Worm (Caenorhabditis elegans): Measurements from ENCODE around the gene stdh-4.

stdh-4 gene

DNA sequence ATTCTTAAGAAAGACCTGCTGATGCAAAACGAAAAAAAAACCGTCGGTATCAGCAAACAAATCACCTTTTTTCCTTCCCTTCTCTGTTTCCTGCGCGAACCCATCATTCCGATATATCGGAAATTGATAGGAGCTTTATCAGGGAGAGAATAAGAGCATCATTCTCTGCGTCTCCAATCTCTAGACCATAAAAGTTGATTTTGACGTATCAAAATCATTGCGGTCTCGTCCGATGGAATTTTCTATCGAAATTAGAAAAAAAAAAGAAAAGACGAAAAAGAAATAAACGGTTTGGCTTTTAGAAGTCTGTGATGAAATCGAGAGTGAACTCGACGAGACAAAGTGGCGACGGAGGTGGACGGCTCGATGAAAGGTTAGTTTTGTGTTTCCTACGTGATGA, at the start of gene stdh-4:
TSS of gene stdh-4 (plus strand) at position 301 of the 400 bp plus-strand sequence.
- no peak for TF ChIP-seq ceh-82 (tag; optimal IDR thresholded peaks at IDR 0.05)
- no peak for TF ChIP-seq zag-1 (tag; optimal IDR thresholded peaks at IDR 0.05)
- no peak for TF ChIP-seq nhr-12 (tag; optimal IDR thresholded peaks at IDR 0.05)
- TF ChIP-seq snpc-4 (tag; optimal IDR thresholded peaks at IDR 0.05), result no peak
- TF ChIP-seq lsy-2 (tag; optimal IDR thresholded peaks at IDR 0.05), result no peak

DNA sequence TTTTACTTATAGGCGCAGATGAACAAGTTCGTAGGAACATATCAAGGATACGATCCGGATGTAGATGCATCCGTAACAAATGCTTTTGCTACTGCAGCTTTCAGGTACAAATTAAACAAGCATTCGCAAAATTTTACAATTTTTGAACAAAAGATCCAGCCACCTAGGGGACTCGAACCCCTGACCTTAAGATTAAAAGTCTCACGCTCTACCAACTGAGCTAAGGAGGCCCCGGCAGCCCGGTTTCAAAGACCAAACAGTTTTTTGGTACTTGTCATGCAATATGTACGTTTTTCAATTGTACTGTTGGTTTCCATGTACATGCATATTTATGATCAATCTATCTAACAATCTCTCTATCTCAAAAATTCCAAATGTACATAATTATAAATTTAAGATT, 49.7 kb upstream of the stdh-4 start:
- TF ChIP-seq C34F6.9 (tag; optimal IDR thresholded peaks at IDR 0.05) (no peak), nhr-21 (tag; optimal IDR thresholded peaks at IDR 0.05) (no peak), nhr-129 (tag; optimal IDR thresholded peaks at IDR 0.05) (no peak), alr-1 (tag; optimal IDR thresholded peaks at IDR 0.05) (no peak), ztf-4 (tag; optimal IDR thresholded peaks at IDR 0.05) (no peak), mbf-1 (tag; optimal IDR thresholded peaks at IDR 0.05) (no peak), ztf-1 (GFP tag; conservative IDR thresholded peaks at IDR 0.05) (no peak)

DNA sequence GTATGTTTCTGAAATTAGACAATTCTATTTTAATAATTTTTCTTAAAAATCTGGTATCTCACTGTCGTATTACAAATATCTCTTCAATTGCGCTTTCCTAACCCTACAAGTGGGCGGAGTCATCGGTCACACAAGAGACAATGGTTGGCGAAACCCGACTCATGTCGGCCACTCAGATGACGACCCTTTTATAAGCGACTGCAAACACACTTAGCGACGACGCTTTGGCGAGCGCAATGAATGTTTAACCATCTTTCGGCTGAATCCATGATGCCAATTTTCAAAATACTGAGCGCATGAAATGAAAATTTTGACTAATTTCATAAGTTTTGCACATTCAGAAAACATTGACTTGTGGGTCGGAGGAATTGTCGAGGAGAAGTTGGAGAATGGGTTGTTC, 48.7 kb upstream of the stdh-4 start:
- peak; percentile 91 for TF ChIP-seq nhr-21 (tag; optimal IDR thresholded peaks at IDR 0.05)
- peak; percentile 6 for TF ChIP-seq peb-1 (tag; optimal IDR thresholded peaks at IDR 0.05)
- TF ChIP-seq mdl-1 (tag; optimal IDR thresholded peaks at IDR 0.05), result peak; percentile 33 to 44
- TF ChIP-seq fos-1 (tag; optimal IDR thresholded peaks at IDR 0.05), result peak; percentile 73
- peak; percentile 87 for TF ChIP-seq lin-13 (GFP tag; optimal IDR thresholded peaks at IDR 0.05)
- no peak for TF ChIP-seq elt-1 (tag; optimal IDR thresholded peaks at IDR 0.05)
- no peak for TF ChIP-seq unc-39 (tag; optimal IDR thresholded peaks at IDR 0.05)
- peak; percentile 40 for TF ChIP-seq nhr-12 (tag; optimal IDR thresholded peaks at IDR 0.05)
- TF ChIP-seq mab-5 (tag; optimal IDR thresholded peaks at IDR 0.05), result peak; percentile 88
- peak; percentile 86 for TF ChIP-seq nhr-129 (tag; optimal IDR thresholded peaks at IDR 0.05)
- TF ChIP-seq blmp-1 (tag; optimal IDR thresholded peaks at IDR 0.05; ENCODE audit: insufficient read depth), result peak; percentile 39
- TF ChIP-seq nhr-10 (tag; optimal IDR thresholded peaks at IDR 0.05), result peak; percentile 51
- TF ChIP-seq unc-55 (GFP tag; optimal IDR thresholded peaks at IDR 0.05), result peak; percentile 67
- TF ChIP-seq ztf-11 (tag; optimal IDR thresholded peaks at IDR 0.05), result peak; percentile 45
- peak; percentile 87 to 88 for TF ChIP-seq lsy-2 (tag; optimal IDR thresholded peaks at IDR 0.05)
- peak; percentile 14 for TF ChIP-seq mbf-1 (tag; optimal IDR thresholded peaks at IDR 0.05)
- peak; percentile 89 for TF ChIP-seq gmeb-1 (tag; optimal IDR thresholded peaks at IDR 0.05)
- TF ChIP-seq nhr-6 (tag; optimal IDR thresholded peaks at IDR 0.05), result peak; percentile 76
- peak; percentile 100 for TF ChIP-seq snpc-4 (tag; optimal IDR thresholded peaks at IDR 0.05)
- TF ChIP-seq dmd-4 (tag; optimal IDR thresholded peaks at IDR 0.05), result peak; percentile 37
- TF ChIP-seq nhr-25 (tag; optimal IDR thresholded peaks at IDR 0.05), result no peak
- TF ChIP-seq F13H6.1 (tag; optimal IDR thresholded peaks at IDR 0.05), result peak; percentile 95
- peak; percentile 90 for TF ChIP-seq egl-27 (tag; optimal IDR thresholded peaks at IDR 0.05)
- TF ChIP-seq C34F6.9 (tag; optimal IDR thresholded peaks at IDR 0.05), result peak; percentile 71
- peak; percentile 33 for TF ChIP-seq skn-1 (tag; optimal IDR thresholded peaks at IDR 0.05)
- TF ChIP-seq sma-3 (GFP tag; optimal IDR thresholded peaks at IDR 0.05), result peak; percentile 92
- TF ChIP-seq Y55F3AM.14 (GFP tag; optimal IDR thresholded peaks at IDR 0.05), result peak; percentile 94
- TF ChIP-seq ama-1 (optimal IDR thresholded peaks at IDR 0.05), result peak; percentile 14
- peak; percentile 60 for TF ChIP-seq aly-2 (tag; optimal IDR thresholded peaks at IDR 0.05)
- TF ChIP-seq zag-1 (tag; optimal IDR thresholded peaks at IDR 0.05), result peak; percentile 81
- peak; percentile 65 for TF ChIP-seq ceh-16 (tag; optimal IDR thresholded peaks at IDR 0.05)
- TF ChIP-seq nhr-23 (tag; optimal IDR thresholded peaks at IDR 0.05), result no peak
- peak; percentile 84 for TF ChIP-seq lin-11 (tag; optimal IDR thresholded peaks at IDR 0.05)
- TF ChIP-seq crh-2 (tag; optimal IDR thresholded peaks at IDR 0.05), result peak; percentile 89
- peak; percentile 85 for TF ChIP-seq ceh-82 (tag; optimal IDR thresholded peaks at IDR 0.05)
- TF ChIP-seq sma-9 (GFP tag; optimal IDR thresholded peaks at IDR 0.05), result peak; percentile 99
- no peak for TF ChIP-seq sma-9 (tag; optimal IDR thresholded peaks at IDR 0.05)
- peak; percentile 81 for TF ChIP-seq lin-39 (tag; optimal IDR thresholded peaks at IDR 0.05)
- TF ChIP-seq ztf-4 (tag; optimal IDR thresholded peaks at IDR 0.05), result peak; percentile 83
- TF ChIP-seq unc-62 (GFP tag; optimal IDR thresholded peaks at IDR 0.05), result peak; percentile 73
- peak; percentile 80 for TF ChIP-seq nhr-11 (tag; optimal IDR thresholded peaks at IDR 0.05)
- peak; percentile 87 for TF ChIP-seq sem-4 (tag; optimal IDR thresholded peaks at IDR 0.05)
- peak; percentile 23 for TF ChIP-seq ZK546.5 (tag; optimal IDR thresholded peaks at IDR 0.05)
- TF ChIP-seq ztf-1 (GFP tag; conservative IDR thresholded peaks at IDR 0.05), result 0 out of 2 replicates have a peak, but pooled peaks have one; percentile 82
- peak; percentile 31 for TF ChIP-seq nhr-77 (tag; optimal IDR thresholded peaks at IDR 0.05)
- peak; percentile 56 for TF ChIP-seq R02D3.7 (tag; optimal IDR thresholded peaks at IDR 0.05)
- no peak for TF ChIP-seq elt-3 (tag; optimal IDR thresholded peaks at IDR 0.05)
- peak; percentile 63 for TF ChIP-seq nhr-237 (tag; optimal IDR thresholded peaks at IDR 0.05)
- no peak for TF ChIP-seq alr-1 (tag; optimal IDR thresholded peaks at IDR 0.05)

All from whole organism, L2 larva.